Worm (Caenorhabditis elegans) whole organism, L2 larva: ENCODE results near the gene R13A1.1.

ENCODE experiments used
- elt-3 ChIP-seq: sonication (generic microtip); optimal IDR thresholded peaks from 2 replicates; lab custom pipeline; 2017; ENCODE audit warnings: missing biosample characterization, missing genetic modification characterization
- lsy-2 ChIP-seq, 2 experiments: fragments of 150-350 bp in 1 of 2; sonication (generic microtip) in 1 of 2; optimal IDR thresholded peaks; 2 replicates each; lab custom pipeline; 2014 to 2017; ENCODE audit warnings: missing biosample characterization in 2 of 2, missing genetic modification characterization in 2 of 2
- nhr-12 ChIP-seq: fragments of 150-350 bp; optimal IDR thresholded peaks from 2 replicates; lab custom pipeline; 2014; ENCODE audit warnings: missing biosample characterization, missing genetic modification characterization
- nhr-25 ChIP-seq: fragments of 150-350 bp; sonication (generic microtip); optimal IDR thresholded peaks from 3 replicates; lab custom pipeline; 2014; ENCODE audit warnings: missing biosample characterization, missing genetic modification characterization

DNA sequence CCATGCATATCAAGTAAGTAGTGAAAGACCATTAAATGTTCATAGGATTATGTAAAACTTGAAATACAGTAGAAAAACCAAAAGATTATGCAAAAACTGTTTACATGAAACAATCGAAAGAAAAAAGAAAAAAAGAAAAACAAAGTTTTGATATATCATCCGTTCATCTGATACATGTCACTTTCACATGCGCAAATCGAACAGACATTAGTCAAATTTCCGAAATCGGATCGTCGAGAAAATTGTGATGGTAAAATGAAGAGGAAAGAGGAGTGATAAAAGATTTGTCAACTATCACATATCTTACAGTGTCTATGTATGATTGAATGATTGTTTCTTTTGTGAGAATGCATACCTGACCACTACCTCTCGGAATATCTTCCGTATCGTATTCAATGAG lies 10.9 kb upstream of the R13A1.1 start:
- TF ChIP-seq nhr-25 (tag; lab: Kevin White, UChicago) (no peak), elt-3 (tag; lab: Kevin White, UChicago) (no peak), nhr-12 (no peak), lsy-2 (tag; optimal IDR thresholded peaks at IDR 0.05; lab: Kevin White, UChicago) (no peak)
